Fruit fly (Drosophila melanogaster) whole organism, embryonic: ENCODE measurements around the gene CG5346.

Experiments used
- B-H1 ChIP-seq: fragments of 200-800 bp; sonication (Bioruptor generic); IDR thresholded peaks from 3 replicates; pipeline ENCODE4 v1.3.6; 2022; ENCODE audit warnings: missing biosample characterization, missing genetic modification characterization
- BEAF-32 ChIP-seq: fragments of 200-800 bp; sonication (Bioruptor generic); optimal IDR thresholded peaks from 3 replicates; lab custom pipeline; 2017; ENCODE audit warnings: missing biosample characterization, missing genetic modification characterization, mild to moderate bottlenecking, moderate library complexity, missing genetic modification reagents
- CG10543 ChIP-seq: fragments of 200-800 bp; sonication (Bioruptor generic); optimal IDR thresholded peaks from 3 replicates; lab custom pipeline; 2017; ENCODE audit warnings: missing biosample characterization, mild to moderate bottlenecking, missing genetic modification characterization, moderate library complexity
- CG11093 ChIP-seq: fragments of 200-800 bp; sonication (Bioruptor generic); IDR thresholded peaks from 3 replicates; pipeline ENCODE4 v1.3.6; 2022; ENCODE audit warnings: missing biosample characterization, missing genetic modification characterization
- CG12236 ChIP-seq: fragments of 200-800 bp; sonication (Bioruptor generic); optimal IDR thresholded peaks from 2 replicates; lab custom pipeline; 2016; ENCODE audit warnings: missing biosample characterization, missing genetic modification characterization
- CG12391 ChIP-seq: fragments of 200-800 bp; sonication (Bioruptor generic); optimal IDR thresholded peaks from 3 replicates; lab custom pipeline; 2018; ENCODE audit warnings: missing biosample characterization, mild to moderate bottlenecking, missing genetic modification characterization, moderate library complexity
- CG12942 ChIP-seq: fragments of 200-800 bp; sonication (Bioruptor generic); optimal IDR thresholded peaks from 3 replicates; lab custom pipeline; 2016; ENCODE audit warnings: missing biosample characterization, missing genetic modification characterization
- CG13123 ChIP-seq: fragments of 200-800 bp; sonication (Bioruptor generic); optimal IDR thresholded peaks from 2 replicates; lab custom pipeline; 2016; ENCODE audit warnings: missing biosample characterization, missing genetic modification characterization
- CG14014 ChIP-seq: fragments of 200-800 bp; sonication (Bioruptor generic); IDR thresholded peaks from 2 replicates; pipeline ENCODE4 v1.3.6; 2022; ENCODE audit warnings: missing biosample characterization, missing genetic modification characterization
- CG14050 ChIP-seq: fragments of 200-800 bp; sonication (Bioruptor generic); IDR thresholded peaks from 3 replicates; pipeline ENCODE4 v1.3.6; 2022; ENCODE audit warnings: missing biosample characterization, missing genetic modification characterization
- CG14710 ChIP-seq: fragments of 200-800 bp; sonication (Bioruptor generic); optimal IDR thresholded peaks from 3 replicates; lab custom pipeline; 2019; ENCODE audit warnings: missing biosample characterization, mild to moderate bottlenecking, missing genetic modification characterization, moderate library complexity
- CG15479 ChIP-seq: fragments of 200-800 bp; sonication (Bioruptor generic); optimal IDR thresholded peaks from 3 replicates; lab custom pipeline; 2019; ENCODE audit warnings: missing biosample characterization, mild to moderate bottlenecking, missing genetic modification characterization, moderate library complexity
- CG15514 ChIP-seq: fragments of 200-800 bp; sonication (Bioruptor generic); optimal IDR thresholded peaks from 3 replicates; lab custom pipeline; 2017; ENCODE audit warnings: missing biosample characterization, missing genetic modification characterization, mild to moderate bottlenecking, moderate library complexity, missing genetic modification reagents
- CG1792 ChIP-seq: fragments of 200-800 bp; sonication (Bioruptor generic); optimal IDR thresholded peaks from 2 replicates; lab custom pipeline; 2016; ENCODE audit warnings: missing biosample characterization, missing genetic modification characterization
- CG18599 ChIP-seq: fragments of 200-800 bp; sonication (Bioruptor generic); optimal IDR thresholded peaks from 3 replicates; lab custom pipeline; 2017; ENCODE audit warnings: missing biosample characterization, missing genetic modification characterization, mild to moderate bottlenecking, moderate library complexity, missing genetic modification reagents
- CG4282 ChIP-seq: fragments of 200-800 bp; sonication (Bioruptor generic); optimal IDR thresholded peaks from 2 replicates; lab custom pipeline; 2016; ENCODE audit warnings: missing biosample characterization, missing genetic modification characterization
- CG4328 ChIP-seq: fragments of 200-800 bp; sonication (Bioruptor generic); optimal IDR thresholded peaks from 3 replicates; lab custom pipeline; 2017; ENCODE audit warnings: missing biosample characterization, missing genetic modification reagents, missing genetic modification characterization
- CG4360 ChIP-seq: fragments of 200-800 bp; sonication (Bioruptor generic); IDR thresholded peaks from 2 replicates; pipeline ENCODE4 v1.3.6; 2022; ENCODE audit warnings: missing biosample characterization, missing genetic modification characterization
- CG4730 ChIP-seq: fragments of 200-800 bp; sonication (Bioruptor generic); IDR thresholded peaks from 2 replicates; pipeline ENCODE4 v1.3.6; 2022; ENCODE audit warnings: missing biosample characterization, missing genetic modification characterization
- CG7963 ChIP-seq: fragments of 200-800 bp; sonication (Bioruptor generic); IDR thresholded peaks from 3 replicates; pipeline ENCODE4 v1.3.6; 2022; ENCODE audit warnings: missing biosample characterization, missing genetic modification characterization; ENCODE audit not compliant: partially characterized antibody
- CG8359 ChIP-seq: fragments of 200-800 bp; sonication (Bioruptor generic); optimal IDR thresholded peaks from 2 replicates; lab custom pipeline; 2017; ENCODE audit warnings: missing biosample characterization, mild to moderate bottlenecking, missing genetic modification characterization, borderline replicate concordance
- CG8944 ChIP-seq: fragments of 200-800 bp; sonication (Bioruptor generic); optimal IDR thresholded peaks from 3 replicates; lab custom pipeline; 2016; ENCODE audit warnings: missing biosample characterization, missing genetic modification characterization
- Dll ChIP-seq: fragments of 200-800 bp; sonication (Bioruptor generic); IDR thresholded peaks from 4 replicates; pipeline ENCODE4 v1.3.6; 2022; ENCODE audit warnings: missing biosample characterization, missing genetic modification characterization; ENCODE audit not compliant: partially characterized antibody
- Doc2 ChIP-seq: fragments of 200-800 bp; sonication (Bioruptor generic); IDR thresholded peaks from 2 replicates; pipeline ENCODE4 v1.3.6; 2022; ENCODE audit warnings: missing biosample characterization, missing genetic modification characterization
- Dref ChIP-seq: fragments of 200-800 bp; sonication (Bioruptor generic); IDR thresholded peaks from 2 replicates; pipeline ENCODE4 v1.3.6; 2022; ENCODE audit warnings: missing biosample characterization, missing genetic modification characterization
- E2f2 ChIP-seq: fragments of 200-800 bp; sonication (Bioruptor generic); IDR thresholded peaks from 2 replicates; pipeline ENCODE4 v1.3.6; 2022; ENCODE audit warnings: missing biosample characterization, missing genetic modification characterization
- Ets65A ChIP-seq: fragments of 200-800 bp; sonication (Bioruptor generic); peaks from one replicate; lab custom pipeline; 2016; ENCODE audit warnings: missing biosample characterization, missing genetic modification characterization
- Gsc ChIP-seq: fragments of 200-800 bp; sonication (Bioruptor generic); IDR thresholded peaks from 2 replicates; pipeline ENCODE4 v1.3.6; 2022; ENCODE audit warnings: missing biosample characterization, missing genetic modification characterization
- Myb ChIP-seq: fragments of 200-800 bp; sonication (Bioruptor generic); optimal IDR thresholded peaks from 2 replicates; lab custom pipeline; 2016; ENCODE audit warnings: missing biosample characterization, missing genetic modification characterization
- Ravus ChIP-seq: fragments of 200-800 bp; sonication (Bioruptor generic); IDR thresholded peaks from 2 replicates; pipeline ENCODE4 v1.3.6; 2022; ENCODE audit warnings: missing biosample characterization, missing genetic modification characterization
- Rx ChIP-seq: fragments of 200-800 bp; sonication (Bioruptor generic); IDR thresholded peaks from 2 replicates; pipeline ENCODE4 v1.3.6; 2022; ENCODE audit warnings: missing biosample characterization, missing genetic modification characterization
- Sox102F ChIP-seq: fragments of 200-800 bp; sonication (Bioruptor generic); optimal IDR thresholded peaks from 2 replicates; lab custom pipeline; 2018; ENCODE audit warnings: missing biosample characterization, mild to moderate bottlenecking, missing genetic modification characterization, moderate library complexity
- Taf1 ChIP-seq: fragments of 200-800 bp; sonication (Bioruptor generic); IDR thresholded peaks from 2 replicates; pipeline ENCODE4 v1.3.6; 2022; ENCODE audit warnings: missing biosample characterization, missing genetic modification characterization
- ab ChIP-seq: fragments of 200-800 bp; sonication (Bioruptor generic); optimal IDR thresholded peaks from 2 replicates; lab custom pipeline; 2016; ENCODE audit warnings: missing biosample characterization, missing genetic modification characterization
- ash1 ChIP-seq: fragments of 200-800 bp; sonication (Bioruptor generic); optimal IDR thresholded peaks from 2 replicates; lab custom pipeline; 2018; ENCODE audit warnings: missing biosample characterization, mild to moderate bottlenecking, missing genetic modification characterization
- bbx ChIP-seq: fragments of 200-800 bp; sonication (Bioruptor generic); IDR thresholded peaks from 2 replicates; pipeline ENCODE4 v1.3.6; 2022; ENCODE audit warnings: missing biosample characterization, missing genetic modification characterization; ENCODE audit not compliant: partially characterized antibody
- bowl ChIP-seq: fragments of 200-800 bp; sonication (Bioruptor generic); IDR thresholded peaks from 2 replicates; pipeline ENCODE4 v1.3.6; 2022; ENCODE audit warnings: missing biosample characterization, missing genetic modification characterization
- chinmo ChIP-seq: fragments of 200-800 bp; sonication (Bioruptor generic); IDR thresholded peaks from 4 replicates; pipeline ENCODE4 v1.3.6; 2022; ENCODE audit warnings: missing biosample characterization, missing genetic modification characterization; ENCODE audit not compliant: partially characterized antibody
- ci ChIP-seq: fragments of 200-800 bp; sonication (Bioruptor generic); IDR thresholded peaks from 3 replicates; pipeline ENCODE4 v1.3.6; 2022; ENCODE audit warnings: missing biosample characterization, missing genetic modification characterization
- crol ChIP-seq: fragments of 200-800 bp; sonication (Bioruptor generic); IDR thresholded peaks from 2 replicates; pipeline ENCODE4 v1.3.6; 2022; ENCODE audit warnings: missing biosample characterization, missing genetic modification characterization
- disco-r ChIP-seq: fragments of 200-800 bp; sonication (Bioruptor generic); optimal IDR thresholded peaks from 2 replicates; lab custom pipeline; 2016; ENCODE audit warnings: missing biosample characterization, missing genetic modification characterization
- dpn ChIP-seq, 2 experiments: fragments of 200-800 bp; sonication (Bioruptor generic); optimal IDR thresholded peaks; 3 replicates each; lab custom pipeline; 2016; ENCODE audit warnings: missing biosample characterization in 2 of 2, missing genetic modification characterization in 2 of 2
- gcm2 ChIP-seq: fragments of 200-800 bp; sonication (Bioruptor generic); optimal IDR thresholded peaks from 2 replicates; lab custom pipeline; 2016; ENCODE audit warnings: missing biosample characterization, missing genetic modification characterization
- insv ChIP-seq, 2 experiments: fragments of 200-800 bp; sonication (Bioruptor generic); optimal IDR thresholded peaks; 3 replicates each; lab custom pipeline; 2016 to 2018; ENCODE audit warnings: missing biosample characterization in 2 of 2, missing genetic modification characterization in 2 of 2
- ken ChIP-seq: fragments of 200-800 bp; sonication (Bioruptor generic); IDR thresholded peaks from 3 replicates; pipeline ENCODE4 v1.3.6; 2022; ENCODE audit warnings: missing biosample characterization, missing genetic modification characterization
- lmd ChIP-seq: fragments of 200-800 bp; sonication (Bioruptor generic); IDR thresholded peaks from 2 replicates; pipeline ENCODE4 v1.3.6; 2022; ENCODE audit warnings: missing biosample characterization, missing genetic modification characterization
- psq ChIP-seq: fragments of 200-800 bp; sonication (Bioruptor generic); optimal IDR thresholded peaks from 2 replicates; lab custom pipeline; 2017; ENCODE audit warnings: missing biosample characterization, missing genetic modification characterization
- pzg ChIP-seq: fragments of 200-800 bp; sonication (Bioruptor generic); optimal IDR thresholded peaks from 3 replicates; lab custom pipeline; 2018; ENCODE audit warnings: missing biosample characterization, mild to moderate bottlenecking, missing genetic modification characterization, moderate library complexity
- sd ChIP-seq: fragments of 200-800 bp; sonication (Bioruptor generic); optimal IDR thresholded peaks from 3 replicates; lab custom pipeline; 2018; ENCODE audit warnings: missing biosample characterization, mild to moderate bottlenecking, missing genetic modification characterization, moderate library complexity
- tap ChIP-seq: fragments of 200-800 bp; optimal IDR thresholded peaks from 3 replicates; lab custom pipeline; 2019; ENCODE audit warnings: missing biosample characterization, mild to moderate bottlenecking, missing genetic modification characterization, moderate library complexity
- tup ChIP-seq: fragments of 200-800 bp; sonication (Bioruptor generic); optimal IDR thresholded peaks from 2 replicates; lab custom pipeline; 2016; ENCODE audit warnings: missing biosample characterization, mild to moderate bottlenecking, missing genetic modification characterization, moderate library complexity
- twi ChIP-seq: fragments of 200-800 bp; optimal IDR thresholded peaks from 2 replicates; lab custom pipeline; 2019; ENCODE audit warnings: missing biosample characterization, mild to moderate bottlenecking, missing genetic modification characterization, moderate library complexity

CG5346 gene

DNA sequence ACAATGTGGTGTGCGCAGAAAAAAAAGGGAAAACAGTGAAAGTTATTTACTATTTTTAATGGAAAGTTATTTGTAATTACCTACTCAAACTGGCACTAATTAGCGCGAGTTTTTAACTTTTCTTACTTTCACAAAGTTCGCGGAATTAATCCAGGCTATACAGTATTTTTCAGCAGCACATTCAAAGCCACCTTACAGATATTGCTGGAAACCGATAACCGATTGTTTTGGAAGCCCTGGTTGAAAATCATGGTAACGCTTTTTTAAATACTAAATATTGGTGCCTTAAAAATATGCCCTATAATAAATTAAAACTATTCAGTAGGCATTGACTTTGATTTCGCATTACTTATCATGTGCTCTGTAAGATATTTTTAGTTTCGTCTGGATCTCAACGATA, 35.7 kb downstream of the CG5346 start, which contains the start of gene tHMG2 (continued):
- no peak for TF ChIP-seq tap (tag; lab: Kevin White, UChicago)
- no peak for TF ChIP-seq CG14710 (tag; lab: Kevin White, UChicago)
- no peak for TF ChIP-seq Rx (GFP tag; lab: Robert Waterston, UW)
- no peak for TF ChIP-seq CG4360 (GFP tag; lab: Robert Waterston, UW)
- TF ChIP-seq E2f2 (GFP tag; lab: Robert Waterston, UW) = peak; percentile 56
- no peak for TF ChIP-seq crol
- no peak for TF ChIP-seq CG15514
- TF ChIP-seq disco-r (GFP tag; lab: Kevin White, UChicago) = no peak
- TF ChIP-seq ash1 (GFP tag; lab: Kevin White, UChicago) = no peak
- no peak for TF ChIP-seq CG1792
- TF ChIP-seq CG8359 (GFP tag; lab: Kevin White, UChicago) = no peak
- TF ChIP-seq bowl (GFP tag; lab: Robert Waterston, UW) = no peak
- no peak for TF ChIP-seq CG11093 (GFP tag; lab: Robert Waterston, UW)
- no peak for TF ChIP-seq gcm2 (GFP tag; lab: Kevin White, UChicago)
- TF ChIP-seq CG12391 = no peak
- TF ChIP-seq Sox102F (GFP tag; lab: Kevin White, UChicago) = no peak
- TF ChIP-seq psq (GFP tag; lab: Kevin White, UChicago) = no peak
- TF ChIP-seq B-H1 (GFP tag; lab: Robert Waterston, UW) = no peak
- TF ChIP-seq twi (tag; lab: Kevin White, UChicago) = no peak
- TF ChIP-seq pzg (GFP tag; lab: Kevin White, UChicago) = peak; percentile 40
- TF ChIP-seq chinmo = no peak
- TF ChIP-seq CG8944 (GFP tag; lab: Kevin White, UChicago) = no peak
- TF ChIP-seq CG4282 (GFP tag; lab: Kevin White, UChicago) = no peak
- TF ChIP-seq CG4730 (GFP tag; lab: Robert Waterston, UW) = no peak
- TF ChIP-seq CG12236 = no peak
- peak; percentile 66 for TF ChIP-seq Dref (GFP tag; lab: Robert Waterston, UW)
- TF ChIP-seq Taf1 (GFP tag; lab: Robert Waterston, UW) = no peak
- no peak for TF ChIP-seq insv (GFP tag; optimal IDR thresholded peaks at IDR 0.05; lab: Kevin White, UChicago)
- TF ChIP-seq CG12942 (GFP tag; lab: Kevin White, UChicago) = no peak
- TF ChIP-seq CG4328 (GFP tag; lab: Kevin White, UChicago) = no peak
- peak; percentile 92 for TF ChIP-seq Myb (GFP tag; lab: Kevin White, UChicago)
- TF ChIP-seq bbx (GFP tag; lab: Robert Waterston, UW) = no peak
- TF ChIP-seq lmd (GFP tag; lab: Robert Waterston, UW) = no peak
- TF ChIP-seq sd = no peak
- no peak for TF ChIP-seq CG14014
- TF ChIP-seq Ets65A (GFP tag; lab: Kevin White, UChicago) = peak; percentile 14
- no peak for TF ChIP-seq CG15479 (GFP tag; lab: Kevin White, UChicago)
- no peak for TF ChIP-seq CG13123 (GFP tag; lab: Kevin White, UChicago)
- TF ChIP-seq dpn (GFP tag; optimal IDR thresholded peaks at IDR 0.05; lab: Kevin White, UChicago) = no peak
- TF ChIP-seq CG7963 (GFP tag; lab: Robert Waterston, UW) = no peak
- TF ChIP-seq ci (GFP tag; lab: Robert Waterston, UW) = no peak
- TF ChIP-seq CG14050 (GFP tag; lab: Robert Waterston, UW) = no peak
- no peak for TF ChIP-seq ken
- no peak for TF ChIP-seq CG18599
- peak; percentile 36 for TF ChIP-seq BEAF-32 (GFP tag; lab: Kevin White, UChicago)
- TF ChIP-seq ab (GFP tag; lab: Kevin White, UChicago) = no peak
- TF ChIP-seq Gsc = no peak
- TF ChIP-seq tup (GFP tag; lab: Kevin White, UChicago) = no peak
- peak; percentile 18; the same call in 1 of the 4 replicates for TF ChIP-seq Dll (GFP tag; lab: Robert Waterston, UW)
- TF ChIP-seq Doc2 = no peak
- TF ChIP-seq Ravus (GFP tag; lab: Robert Waterston, UW) = no peak
- TF ChIP-seq CG10543 (GFP tag; lab: Kevin White, UChicago) = no peak
